Fruit fly (Drosophila melanogaster) whole organism, embryonic: ENCODE results near the gene CG13675.
A peak's percentile ranks its signal among the peaks of the same experiment; 100 is the strongest.

Experiments
- CG16813 ChIP-seq: fragments of 200-800 bp; sonication (Bioruptor generic); IDR thresholded peaks from 3 replicates; pipeline ENCODE4 v1.3.6; 2022; ENCODE audit warnings: missing biosample characterization, missing genetic modification characterization; ENCODE audit not compliant: partially characterized antibody
- CG18476 ChIP-seq: fragments of 200-800 bp; sonication (Bioruptor generic); optimal IDR thresholded peaks from 2 replicates; lab custom pipeline; 2016; ENCODE audit warnings: missing biosample characterization, mild to moderate bottlenecking, missing genetic modification characterization
- CG32767 ChIP-seq: fragments of 200-800 bp; sonication (Bioruptor generic); IDR thresholded peaks from 2 replicates; pipeline ENCODE4 v1.3.6; 2022; ENCODE audit warnings: missing biosample characterization, missing genetic modification characterization
- Dbx ChIP-seq: fragments of 200-800 bp; sonication (Bioruptor generic); IDR thresholded peaks from 3 replicates; pipeline ENCODE4 v1.3.6; 2022; ENCODE audit warnings: missing biosample characterization, missing genetic modification characterization
- ERR ChIP-seq: fragments of 200-800 bp; sonication (Bioruptor generic); optimal IDR thresholded peaks from 2 replicates; lab custom pipeline; 2016; ENCODE audit warnings: missing biosample characterization, missing genetic modification characterization
- Stat92E ChIP-seq, 3 experiments: fragments of >200 bp in 2 of 3; fragments of 200-800 bp in 1 of 3; sonication (Bioruptor generic) in 1 of 3; optimal IDR thresholded peaks; 2 replicates each; lab custom pipeline; 2017 to 2019; ENCODE audit warnings: missing biosample characterization in 3 of 3, missing genetic modification characterization in 3 of 3, mild to moderate bottlenecking in 1 of 3, moderate library complexity in 1 of 3
- crc ChIP-seq: fragments of 200-800 bp; sonication (Bioruptor generic); optimal IDR thresholded peaks from 2 replicates; lab custom pipeline; 2016; ENCODE audit warnings: missing biosample characterization, missing genetic modification characterization
- ind ChIP-seq: fragments of 200-800 bp; sonication (Bioruptor generic); optimal IDR thresholded peaks from 3 replicates; lab custom pipeline; 2016; ENCODE audit warnings: missing biosample characterization, missing genetic modification characterization
- lola ChIP-seq, 3 experiments: fragments of >200 bp in 2 of 3; fragments of 200-800 bp in 1 of 3; sonication (Bioruptor generic) in 1 of 3; optimal IDR thresholded peaks; 2 replicates each; lab custom pipeline; 2017 to 2019; ENCODE audit warnings: missing biosample characterization in 3 of 3, missing genetic modification characterization in 3 of 3, mild to moderate bottlenecking in 1 of 3, moderate library complexity in 1 of 3
- pum ChIP-seq: fragments of 200-800 bp; sonication (Bioruptor generic); optimal IDR thresholded peaks from 2 replicates; lab custom pipeline; 2016; ENCODE audit warnings: missing biosample characterization, missing genetic modification characterization
- sna ChIP-seq: fragments of 200-800 bp; sonication (Bioruptor generic); IDR thresholded peaks from 2 replicates; pipeline ENCODE4 v1.3.6; 2022; ENCODE audit warnings: missing biosample characterization, missing genetic modification characterization; ENCODE audit not compliant: partially characterized antibody
- sqz ChIP-seq: fragments of 200-800 bp; sonication (Bioruptor generic); optimal IDR thresholded peaks from 3 replicates; lab custom pipeline; 2018; ENCODE audit warnings: missing biosample characterization, mild to moderate bottlenecking, missing genetic modification characterization

- peak in 1 of 3 experiments; percentile 1 for TF ChIP-seq Stat92E (GFP tag; optimal IDR thresholded peaks at IDR 0.05; lab: Kevin White, UChicago)
- peak; percentile 58 for TF ChIP-seq CG16813
- TF ChIP-seq ind (GFP tag; lab: Kevin White, UChicago), result no peak
- TF ChIP-seq sna, result no peak
- no peak for TF ChIP-seq Dbx (GFP tag; lab: Robert Waterston, UW)
- no peak for TF ChIP-seq CG18476 (GFP tag; lab: Kevin White, UChicago)
- TF ChIP-seq ERR (GFP tag; lab: Kevin White, UChicago), result no peak
- no peak for TF ChIP-seq crc (GFP tag; lab: Kevin White, UChicago)
- TF ChIP-seq pum (GFP tag; lab: Kevin White, UChicago), result no peak
- TF ChIP-seq lola (GFP tag; optimal IDR thresholded peaks at IDR 0.05; lab: Kevin White, UChicago), result no peak
- TF ChIP-seq sqz (GFP tag; lab: Kevin White, UChicago), result no peak
- no peak for TF ChIP-seq CG32767 (GFP tag; lab: Robert Waterston, UW)
These were observed 10.5 kb upstream of the CG13675 start, which contains the start of gene RecQ4 for dm6 chr3L:8175818-8176217.
